Fruit fly (Drosophila melanogaster) whole organism, prepupa: ENCODE results near the gene Vps37B.

Experiments
- Blimp-1 ChIP-seq: fragments of 200-800 bp; sonication (Bioruptor generic); optimal IDR thresholded peaks from 3 replicates; lab custom pipeline; 2017; ENCODE audit warnings: missing biosample characterization, missing genetic modification characterization, mild to moderate bottlenecking, moderate library complexity, missing genetic modification reagents
- CG10631 ChIP-seq: fragments of 200-800 bp; sonication (Bioruptor generic); optimal IDR thresholded peaks from 2 replicates; lab custom pipeline; 2016; ENCODE audit warnings: missing biosample characterization, missing genetic modification characterization
- CG10669 ChIP-seq: fragments of 200-800 bp; sonication (Bioruptor generic); optimal IDR thresholded peaks from 3 replicates; lab custom pipeline; 2018; ENCODE audit warnings: missing biosample characterization, mild to moderate bottlenecking, missing genetic modification characterization, moderate library complexity
- CG11294 ChIP-seq: fragments of 200-800 bp; sonication (Bioruptor generic); IDR thresholded peaks from 2 replicates; pipeline ENCODE4 v1.3.6; 2022; ENCODE audit warnings: missing biosample characterization, missing genetic modification characterization
- CG11762 ChIP-seq: fragments of 200-800 bp; sonication (Bioruptor generic); optimal IDR thresholded peaks from 3 replicates; lab custom pipeline; 2016; ENCODE audit warnings: missing biosample characterization, missing genetic modification characterization; ENCODE audit not compliant: insufficient read depth
- CG11902 ChIP-seq: fragments of 200-800 bp; sonication (Bioruptor generic); optimal IDR thresholded peaks from 3 replicates; lab custom pipeline; 2016; ENCODE audit warnings: missing biosample characterization, missing genetic modification characterization
- CG15336 ChIP-seq: fragments of 200-800 bp; sonication (Bioruptor generic); IDR thresholded peaks from 2 replicates; pipeline ENCODE4 v1.3.6; 2022; ENCODE audit warnings: missing biosample characterization, missing genetic modification characterization
- CG16779 ChIP-seq: fragments of 200-800 bp; sonication (Bioruptor generic); optimal IDR thresholded peaks from 3 replicates; lab custom pipeline; 2017; ENCODE audit warnings: missing biosample characterization, mild to moderate bottlenecking, missing genetic modification characterization
- CG3032 ChIP-seq: fragments of 200-800 bp; optimal IDR thresholded peaks from 2 replicates; lab custom pipeline; 2019; ENCODE audit warnings: missing biosample characterization, mild to moderate bottlenecking, missing genetic modification characterization, moderate library complexity
- CG31627 ChIP-seq: fragments of 200-800 bp; sonication (Bioruptor generic); optimal IDR thresholded peaks from 3 replicates; lab custom pipeline; 2016; ENCODE audit warnings: missing biosample characterization, missing genetic modification characterization
- CG3919 ChIP-seq: fragments of 200-800 bp; sonication (Bioruptor generic); optimal IDR thresholded peaks from 3 replicates; lab custom pipeline; 2016; ENCODE audit warnings: missing biosample characterization, missing genetic modification characterization
- CG6163 ChIP-seq: fragments of 200-800 bp; sonication (Bioruptor generic); IDR thresholded peaks from 3 replicates; pipeline ENCODE4 v1.3.6; 2022; ENCODE audit warnings: missing biosample characterization, missing genetic modification characterization
- CG6276 ChIP-seq: fragments of 200-800 bp; sonication (Bioruptor generic); optimal IDR thresholded peaks from 2 replicates; lab custom pipeline; 2017; ENCODE audit warnings: missing biosample characterization, mild to moderate bottlenecking, missing genetic modification characterization
- CG6792 ChIP-seq: fragments of 200-800 bp; sonication (Bioruptor generic); optimal IDR thresholded peaks from 3 replicates; lab custom pipeline; 2016; ENCODE audit warnings: missing biosample characterization, missing genetic modification characterization
- CG6854 ChIP-seq: fragments of 200-800 bp; sonication (Bioruptor generic); optimal IDR thresholded peaks from 2 replicates; lab custom pipeline; 2017; ENCODE audit warnings: missing biosample characterization, mild to moderate bottlenecking, missing genetic modification characterization
- CG7368 ChIP-seq: fragments of 200-800 bp; sonication (Bioruptor generic); optimal IDR thresholded peaks from 3 replicates; lab custom pipeline; 2016; ENCODE audit warnings: missing biosample characterization, missing genetic modification characterization
- CG8119 ChIP-seq: fragments of 200-800 bp; sonication (Bioruptor generic); IDR thresholded peaks from 3 replicates; pipeline ENCODE4 v1.3.6; 2022; ENCODE audit warnings: missing biosample characterization, missing genetic modification characterization
- CG8632 ChIP-seq: fragments of 200-800 bp; sonication (Bioruptor generic); optimal IDR thresholded peaks from 3 replicates; lab custom pipeline; 2016; ENCODE audit warnings: missing biosample characterization, missing genetic modification characterization
- CG9139 ChIP-seq: fragments of 200-800 bp; sonication (Bioruptor generic); optimal IDR thresholded peaks from 3 replicates; lab custom pipeline; 2017; ENCODE audit warnings: missing biosample characterization, mild to moderate bottlenecking, missing genetic modification characterization
- Ets21C ChIP-seq: fragments of 200-800 bp; sonication (Bioruptor generic); optimal IDR thresholded peaks from 3 replicates; lab custom pipeline; 2016; ENCODE audit warnings: missing biosample characterization, missing genetic modification characterization
- Ets96B ChIP-seq: fragments of 200-800 bp; optimal IDR thresholded peaks from 2 replicates; lab custom pipeline; 2019; ENCODE audit warnings: missing biosample characterization, mild to moderate bottlenecking, missing genetic modification characterization, moderate library complexity
- Gug ChIP-seq: fragments of 200-800 bp; sonication (Bioruptor generic); IDR thresholded peaks from 2 replicates; pipeline ENCODE4 v1.3.6; 2022; ENCODE audit warnings: missing biosample characterization, missing genetic modification characterization
- Hr39 ChIP-seq: fragments of 200-800 bp; sonication (Bioruptor generic); optimal IDR thresholded peaks from 2 replicates; lab custom pipeline; 2016; ENCODE audit warnings: missing biosample characterization, missing genetic modification characterization
- Lpt ChIP-seq: fragments of 200-800 bp; sonication (Bioruptor generic); optimal IDR thresholded peaks from 3 replicates; lab custom pipeline; 2016; ENCODE audit warnings: missing biosample characterization, missing genetic modification characterization
- Met ChIP-seq: fragments of 200-800 bp; sonication (Bioruptor generic); optimal IDR thresholded peaks from 3 replicates; lab custom pipeline; 2016; ENCODE audit warnings: missing biosample characterization, missing genetic modification characterization
- Smox ChIP-seq: fragments of 200-800 bp; sonication (Bioruptor generic); optimal IDR thresholded peaks from 3 replicates; lab custom pipeline; 2016; ENCODE audit warnings: missing biosample characterization, missing genetic modification characterization
- Sox102F ChIP-seq: fragments of 200-800 bp; sonication (Bioruptor generic); optimal IDR thresholded peaks from 2 replicates; lab custom pipeline; 2016; ENCODE audit warnings: missing biosample characterization, mild to moderate bottlenecking, missing genetic modification characterization
- Sox15 ChIP-seq: fragments of 200-800 bp; sonication (Bioruptor generic); optimal IDR thresholded peaks from 3 replicates; lab custom pipeline; 2016; ENCODE audit warnings: missing biosample characterization, missing genetic modification characterization
- achi ChIP-seq: fragments of 200-800 bp; sonication (Bioruptor generic); optimal IDR thresholded peaks from 3 replicates; lab custom pipeline; 2016; ENCODE audit warnings: missing biosample characterization, missing genetic modification characterization
- acj6 ChIP-seq: fragments of 200-800 bp; sonication (Bioruptor generic); optimal IDR thresholded peaks from 3 replicates; lab custom pipeline; 2016; ENCODE audit warnings: missing biosample characterization, missing genetic modification characterization
- cyc ChIP-seq: fragments of 200-800 bp; sonication (Bioruptor generic); optimal IDR thresholded peaks from 3 replicates; lab custom pipeline; 2016; ENCODE audit warnings: missing biosample characterization, missing genetic modification characterization
- dac ChIP-seq: fragments of 200-800 bp; sonication (Bioruptor generic); optimal IDR thresholded peaks from 2 replicates; lab custom pipeline; 2017; ENCODE audit warnings: missing biosample characterization, mild to moderate bottlenecking, missing genetic modification characterization
- dsx ChIP-seq: fragments of 200-800 bp; optimal IDR thresholded peaks from 3 replicates; lab custom pipeline; 2019; ENCODE audit warnings: missing biosample characterization, mild to moderate bottlenecking, missing genetic modification characterization, moderate library complexity; ENCODE audit not compliant: poor library complexity, severe bottlenecking
- esn ChIP-seq: fragments of 200-800 bp; sonication (Bioruptor generic); optimal IDR thresholded peaks from 2 replicates; lab custom pipeline; 2016; ENCODE audit warnings: missing biosample characterization, mild to moderate bottlenecking, missing genetic modification characterization, moderate library complexity
- fd59A ChIP-seq: fragments of 200-800 bp; sonication (Bioruptor generic); optimal IDR thresholded peaks from 2 replicates; lab custom pipeline; 2017; ENCODE audit warnings: missing biosample characterization, mild to moderate bottlenecking, missing genetic modification characterization, missing genetic modification reagents
- fd85E ChIP-seq: fragments of 200-800 bp; sonication (Bioruptor generic); optimal IDR thresholded peaks from 3 replicates; lab custom pipeline; 2016; ENCODE audit warnings: missing biosample characterization, missing genetic modification characterization
- fkh ChIP-seq: fragments of 200-800 bp; sonication (Bioruptor generic); optimal IDR thresholded peaks from 3 replicates; lab custom pipeline; 2017; ENCODE audit warnings: missing biosample characterization, mild to moderate bottlenecking, missing genetic modification characterization, moderate library complexity
- lz ChIP-seq: fragments of 200-800 bp; sonication (Bioruptor generic); optimal IDR thresholded peaks from 3 replicates; lab custom pipeline; 2016; ENCODE audit warnings: missing biosample characterization, missing genetic modification characterization
- net ChIP-seq: fragments of 200-800 bp; sonication (Bioruptor generic); optimal IDR thresholded peaks from 3 replicates; lab custom pipeline; 2016; ENCODE audit warnings: missing biosample characterization, missing genetic modification characterization
- salr ChIP-seq, 2 experiments: fragments of 200-800 bp; sonication (Bioruptor generic); optimal IDR thresholded peaks; 3 replicates each; lab custom pipeline; 2016 to 2018; ENCODE audit warnings: missing biosample characterization in 2 of 2, missing genetic modification characterization in 2 of 2, mild to moderate bottlenecking in 1 of 2
- spab ChIP-seq: fragments of 200-800 bp; sonication (Bioruptor generic); optimal IDR thresholded peaks from 2 replicates; lab custom pipeline; 2017; ENCODE audit warnings: missing biosample characterization, mild to moderate bottlenecking, missing genetic modification characterization, missing genetic modification reagents
- ss ChIP-seq, 2 experiments: fragments of 200-800 bp; sonication (Bioruptor generic); optimal IDR thresholded peaks; 2 replicates in 1 of 2; 3 replicates in 1 of 2; lab custom pipeline; 2017 to 2018; ENCODE audit warnings: mild to moderate bottlenecking in 2 of 2, missing biosample characterization in 2 of 2, missing genetic modification characterization in 2 of 2, moderate library complexity in 1 of 2
- svp ChIP-seq: fragments of 200-800 bp; sonication (Bioruptor generic); peaks from one replicate; lab custom pipeline; 2016; ENCODE audit warnings: missing biosample characterization, missing genetic modification characterization
- topi ChIP-seq: fragments of 200-800 bp; sonication (Bioruptor generic); optimal IDR thresholded peaks from 3 replicates; lab custom pipeline; 2016; ENCODE audit warnings: missing biosample characterization, missing genetic modification characterization

Gene Vps37B

DNA sequence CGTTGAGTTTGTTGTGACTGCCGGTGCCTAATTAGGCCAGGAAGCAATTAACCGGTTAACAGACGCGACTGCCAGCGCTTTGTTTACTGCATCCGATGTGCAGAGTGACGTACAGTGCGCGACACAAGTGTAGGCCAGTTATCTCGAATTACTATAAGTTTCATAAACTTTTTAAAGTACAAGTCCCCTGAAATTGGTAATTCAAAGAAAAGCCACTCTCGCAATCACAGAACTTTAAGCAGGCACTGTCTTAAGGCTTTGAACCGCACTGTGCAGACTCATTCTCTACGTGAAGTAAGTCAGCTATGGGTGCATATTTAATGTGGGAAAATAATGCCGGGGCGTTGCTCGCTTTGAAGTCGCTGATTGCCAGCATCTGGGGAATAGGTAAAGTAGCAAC is 16.5 kb upstream of the Vps37B start (continued):
- TF ChIP-seq CG3919 (GFP tag; lab: Kevin White, UChicago) (peak; percentile 94), CG31627 (GFP tag; lab: Kevin White, UChicago) (peak; percentile 86), Smox (GFP tag; lab: Kevin White, UChicago) (peak; percentile 64), CG15336 (GFP tag; lab: Robert Waterston, UW) (peak; percentile 94), Ets21C (GFP tag; lab: Kevin White, UChicago) (peak; percentile 64), esn (GFP tag; lab: Kevin White, UChicago) (peak; percentile 85), fd85E (GFP tag; lab: Kevin White, UChicago) (peak; percentile 76), Blimp-1 (GFP tag; lab: Kevin White, UChicago) (peak; percentile 36), CG10631 (GFP tag; lab: Kevin White, UChicago) (peak; percentile 83), CG6792 (GFP tag; lab: Kevin White, UChicago) (peak; percentile 89), CG11762 (GFP tag; lab: Kevin White, UChicago) (peak; percentile 83), Gug (peak; percentile 92), CG10669 (peak; percentile 86), dsx (GFP tag; lab: Kevin White, UChicago) (peak; percentile 76), Lpt (peak; percentile 88), CG6276 (peak; percentile 89), CG8632 (GFP tag; lab: Kevin White, UChicago) (peak; percentile 86), CG3032 (tag; lab: Kevin White, UChicago) (peak; percentile 84), lz (GFP tag; lab: Kevin White, UChicago) (peak; percentile 81), CG9139 (GFP tag; lab: Kevin White, UChicago) (peak; percentile 74), topi (GFP tag; lab: Kevin White, UChicago) (peak; percentile 82), CG11294 (GFP tag; lab: Robert Waterston, UW) (peak; percentile 89), CG16779 (tag; lab: Kevin White, UChicago) (peak; percentile 76), spab (GFP tag; lab: Kevin White, UChicago) (peak; percentile 81), Sox15 (GFP tag; lab: Kevin White, UChicago) (peak; percentile 82), Met (GFP tag; lab: Kevin White, UChicago) (peak; percentile 82), CG11902 (GFP tag; lab: Kevin White, UChicago) (peak; percentile 88), svp (GFP tag; lab: Kevin White, UChicago) (no peak)

DNA sequence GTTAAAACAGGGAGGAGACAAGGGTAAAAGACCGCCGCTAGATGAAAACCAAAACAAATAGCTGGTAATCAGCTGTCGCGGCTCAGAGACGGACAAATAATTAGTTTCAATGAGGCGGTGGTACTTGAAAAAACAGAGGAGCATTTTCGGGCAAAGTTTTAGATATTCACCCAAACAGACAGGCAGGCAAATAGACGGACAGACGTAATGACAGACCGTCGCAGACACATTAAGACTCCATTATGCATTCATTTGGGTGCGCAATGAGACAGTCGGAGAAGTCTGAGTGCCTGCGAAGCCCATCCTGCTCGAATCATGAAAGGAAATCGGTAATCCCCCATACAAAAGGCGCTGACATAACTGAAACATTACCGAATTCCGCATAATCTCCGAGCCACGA is 14.6 kb upstream of the Vps37B start:
- no peak for TF ChIP-seq Gug

DNA sequence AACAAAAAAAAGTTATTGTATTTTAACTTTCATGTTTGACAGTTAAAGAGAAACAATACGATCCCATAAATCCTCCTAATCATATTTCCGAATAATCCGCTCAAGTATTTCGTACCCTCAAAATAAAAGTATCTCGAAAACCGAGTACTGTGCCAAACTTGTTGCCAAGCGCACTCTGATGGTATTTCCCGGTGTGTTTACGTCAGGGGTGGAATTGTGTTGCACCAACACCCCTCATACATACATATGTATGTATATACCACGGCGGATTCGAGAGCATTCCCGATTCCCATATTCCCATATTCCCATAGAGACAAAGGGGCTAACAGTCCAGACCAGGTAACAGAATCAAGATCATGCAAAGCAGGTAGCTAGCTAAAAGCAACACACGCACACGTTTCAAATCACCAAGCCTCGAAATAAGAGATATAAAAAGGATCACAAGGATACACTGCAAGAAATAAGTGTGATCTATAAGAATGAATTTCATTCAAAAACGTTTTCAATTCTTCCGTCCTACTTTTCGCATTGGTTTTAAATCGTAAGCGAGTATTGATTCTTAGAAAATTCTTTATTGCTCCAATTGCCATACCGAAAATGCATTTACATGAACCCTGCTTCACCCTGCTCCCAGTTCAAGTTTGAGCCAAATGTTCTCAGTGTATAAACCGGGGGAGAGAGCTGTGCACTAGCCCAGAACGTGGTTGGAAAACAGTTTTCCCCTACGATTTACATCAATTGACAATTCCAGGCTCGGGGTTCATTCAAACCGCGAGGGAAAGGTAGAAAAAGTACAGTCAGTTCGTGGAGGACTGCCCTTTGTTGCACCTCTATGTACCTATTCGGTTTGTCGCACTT is 13.8 kb upstream of the Vps37B start:
- TF ChIP-seq CG10669 (peak; percentile 63), fkh (GFP tag; lab: Kevin White, UChicago) (no peak), CG11762 (GFP tag; lab: Kevin White, UChicago) (peak; percentile 18), CG9139 (GFP tag; lab: Kevin White, UChicago) (peak; percentile 18), dac (GFP tag; lab: Kevin White, UChicago) (no peak), Smox (GFP tag; lab: Kevin White, UChicago) (no peak), Ets96B (tag; lab: Kevin White, UChicago) (peak; percentile 65), CG6854 (GFP tag; lab: Kevin White, UChicago) (no peak), cyc (no peak), spab (GFP tag; lab: Kevin White, UChicago) (peak; percentile 49), acj6 (GFP tag; lab: Kevin White, UChicago) (peak; percentile 41), ss (GFP tag; optimal IDR thresholded peaks at IDR 0.05; lab: Kevin White, UChicago) (peak; percentile 65 to 69), salr (GFP tag; optimal IDR thresholded peaks at IDR 0.05; lab: Kevin White, UChicago) (peak in 1 of 2 experiments; percentile 20), Sox102F (GFP tag; lab: Kevin White, UChicago) (no peak), CG15336 (GFP tag; lab: Robert Waterston, UW) (0 out of 2 replicates have a peak, but pooled peaks have one; percentile 35), fd59A (peak; percentile 56), CG6163 (GFP tag; lab: Robert Waterston, UW) (peak; percentile 28; the same call in 1 of the 3 replicates), CG16779 (tag; lab: Kevin White, UChicago) (peak; percentile 18), net (GFP tag; lab: Kevin White, UChicago) (no peak), CG8119 (GFP tag; lab: Robert Waterston, UW) (0 out of 3 replicates have a peak, but pooled peaks have one; percentile 39), Hr39 (GFP tag; lab: Kevin White, UChicago) (peak; percentile 2), CG3919 (GFP tag; lab: Kevin White, UChicago) (peak; percentile 65), Lpt (no peak), CG7368 (GFP tag; lab: Kevin White, UChicago) (no peak), achi (GFP tag; lab: Kevin White, UChicago) (peak; percentile 43), CG11294 (GFP tag; lab: Robert Waterston, UW) (no peak), CG10631 (GFP tag; lab: Kevin White, UChicago) (peak; percentile 50)
